Worm (Caenorhabditis elegans) whole organism, early embryonic: ENCODE results near the gene Y72A10A.1.

Experiments used
- B0310.2 ChIP-seq: sonication (generic microtip); optimal IDR thresholded peaks from 2 replicates; lab custom pipeline; 2016; ENCODE audit warnings: mild to moderate bottlenecking, missing genetic modification characterization, missing compliant biosample characterization
- ama-1 ChIP-seq: fragments of 150-350 bp; optimal IDR thresholded peaks from 2 replicates; lab custom pipeline; 2014
- flt-1 ChIP-seq: fragments of 200-800 bp; sonication (Bioruptor generic); IDR thresholded peaks from 2 replicates; pipeline ENCODE4 v1.3.6; 2022; ENCODE audit warnings: missing genetic modification characterization, missing compliant biosample characterization
- hnd-1 ChIP-seq: sonication (generic microtip); optimal IDR thresholded peaks from 2 replicates; lab custom pipeline; 2016; ENCODE audit warnings: missing genetic modification characterization, missing compliant biosample characterization
- scrt-1 ChIP-seq: fragments of 200-800 bp; sonication (Bioruptor generic); IDR thresholded peaks from 2 replicates; pipeline ENCODE4 v1.3.6; 2022; ENCODE audit warnings: missing genetic modification characterization, missing compliant biosample characterization
- sea-1 ChIP-seq: fragments of 200-800 bp; sonication (Bioruptor generic); conservative IDR thresholded peaks from 2 replicates; pipeline ENCODE4 v1.3.6; 2022; ENCODE audit warnings: missing genetic modification characterization, missing compliant biosample characterization

DNA sequence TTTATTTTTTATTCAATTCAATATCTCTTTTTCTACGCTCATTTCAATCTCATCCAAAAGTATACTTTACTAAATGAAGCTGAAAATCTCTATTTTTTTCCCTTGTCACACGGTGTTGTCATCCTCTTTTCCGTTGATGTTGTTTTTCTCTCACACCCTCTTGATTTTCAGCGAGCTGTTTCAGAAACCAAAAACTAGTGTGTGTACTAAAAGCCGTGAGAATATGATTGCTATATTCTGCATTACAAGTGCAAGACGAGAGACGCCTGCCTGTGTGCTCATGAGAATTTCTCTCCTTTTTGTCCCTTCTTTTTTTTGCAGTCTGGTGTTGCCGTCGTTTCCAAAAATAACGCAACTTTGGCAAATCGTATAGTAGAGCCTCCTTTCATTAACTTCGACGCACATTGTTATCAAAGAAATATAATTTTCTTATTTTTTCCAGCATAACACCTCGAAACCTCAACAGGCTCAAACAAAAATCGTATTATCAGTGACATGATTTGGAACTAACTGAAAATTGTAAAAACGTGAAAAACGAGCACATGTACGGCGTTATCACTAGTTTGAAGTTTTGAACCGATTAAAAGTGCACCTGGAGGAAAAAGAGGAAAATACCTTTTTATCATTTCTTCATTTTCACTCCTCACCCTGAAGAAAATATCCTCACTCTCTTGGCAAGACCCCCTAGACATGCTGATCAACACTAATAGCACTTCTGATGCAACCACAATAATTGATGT lies 19.9 kb downstream of the Y72A10A.1 start, which contains the start of gene C15H9.2:
- TF ChIP-seq hnd-1 (tag; lab: Kevin White, UChicago) (no peak), B0310.2 (no peak), flt-1 (no peak), ama-1 (lab: Kevin White, UChicago) (no peak), scrt-1 (GFP tag; lab: Robert Waterston, UW) (no peak), sea-1 (GFP tag; lab: Robert Waterston, UW) (no peak)
